Worm (Caenorhabditis elegans) whole organism, L4/young adult: ENCODE results near the gene T09A5.4.

Source experiments
- W03F9.2 ChIP-seq: fragments of 150-350 bp; optimal IDR thresholded peaks from 2 replicates; lab custom pipeline; 2014; ENCODE audit warnings: missing biosample characterization, missing genetic modification characterization
- dao-5 ChIP-seq: sonication (generic microtip); optimal IDR thresholded peaks from 2 replicates; lab custom pipeline; 2016; ENCODE audit warnings: missing genotype, missing genetic modification characterization, moderate library complexity, missing compliant biosample characterization
- him-1 ChIP-seq: sonication (generic microtip); optimal IDR thresholded peaks from 2 replicates; lab custom pipeline; 2016; ENCODE audit warnings: missing genotype, missing genetic modification reagents, missing genetic modification characterization, missing compliant biosample characterization

DNA sequence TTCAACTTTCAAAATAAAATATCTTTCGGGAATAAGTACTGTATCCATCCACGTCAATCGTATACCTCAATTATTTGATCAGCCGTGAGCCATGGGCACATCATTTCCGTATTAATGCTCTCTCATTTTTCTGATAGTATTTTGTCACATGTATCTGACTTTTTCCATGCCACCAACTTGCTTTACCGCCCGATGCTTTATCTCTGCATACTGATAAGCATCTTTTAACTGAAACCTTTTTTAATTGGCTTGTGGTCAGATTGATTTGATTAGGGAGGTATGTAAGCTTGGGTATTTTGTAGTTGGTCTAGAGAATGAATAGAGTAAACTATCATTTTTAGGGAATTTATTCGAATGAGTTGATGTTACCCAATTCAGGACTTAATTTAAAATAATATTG, 43.3 kb downstream of the T09A5.4 start:
- no peak for TF ChIP-seq him-1
- no peak for TF ChIP-seq W03F9.2
- no peak for TF ChIP-seq dao-5
